Worm (Caenorhabditis elegans) whole organism, young adult: ENCODE results near the gene ugt-55.

Experiments
- atf-7 ChIP-seq: sonication (generic microtip); optimal IDR thresholded peaks from 2 replicates; lab custom pipeline; 2017; ENCODE audit warnings: mild to moderate bottlenecking, missing genetic modification characterization, missing compliant biosample characterization
- ceh-40 ChIP-seq: fragments of 200-800 bp; sonication (Bioruptor generic); IDR thresholded peaks from 2 replicates; pipeline ENCODE4 v1.3.6; 2022; ENCODE audit warnings: missing genetic modification characterization, missing compliant biosample characterization
- mcd-1 ChIP-seq: fragments of 200-800 bp; sonication (Bioruptor generic); IDR thresholded peaks from 2 replicates; pipeline ENCODE4 v1.3.6; 2022; ENCODE audit warnings: missing genetic modification reagents, missing genetic modification characterization, missing compliant biosample characterization
- sea-2 ChIP-seq: fragments of 200-800 bp; sonication (Bioruptor generic); IDR thresholded peaks from 2 replicates; pipeline ENCODE4 v1.3.6; 2022; ENCODE audit warnings: missing genetic modification characterization, missing compliant biosample characterization

DNA sequence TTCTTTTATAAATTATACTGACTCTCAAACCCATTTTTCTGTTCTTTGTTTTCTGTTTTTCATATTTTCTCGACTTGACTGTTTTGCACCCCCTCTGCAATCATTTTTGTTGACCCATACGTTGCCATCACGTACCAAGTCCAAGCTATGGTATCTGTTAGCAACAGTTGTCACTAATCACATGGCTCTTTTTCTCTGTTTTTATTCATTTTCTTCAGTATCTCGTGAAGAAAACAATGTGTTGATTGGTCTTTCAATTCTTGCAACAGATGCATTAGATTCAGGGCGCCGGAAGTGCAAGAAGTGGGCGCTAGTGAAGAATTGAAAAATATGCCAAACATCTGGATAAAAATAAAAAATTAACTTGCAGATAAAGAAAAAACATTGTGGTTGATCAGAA lies 21.0 kb upstream of the ugt-55 start:
- TF ChIP-seq sea-2: no peak
- no peak for TF ChIP-seq atf-7 (tag; lab: Kevin White, UChicago)
- no peak for TF ChIP-seq mcd-1 (GFP tag; lab: Robert Waterston, UW)
- TF ChIP-seq ceh-40 (GFP tag; lab: Robert Waterston, UW): no peak
